Fruit fly (Drosophila melanogaster) whole organism, embryonic: ENCODE data around the gene CG42592.

Experiments used
- Atf6 ChIP-seq: fragments of 200-800 bp; sonication (Bioruptor generic); IDR thresholded peaks from 2 replicates; pipeline ENCODE4 v1.3.6; 2022; ENCODE audit warnings: missing biosample characterization, missing genetic modification characterization
- CG10543 ChIP-seq: fragments of 200-800 bp; sonication (Bioruptor generic); optimal IDR thresholded peaks from 3 replicates; lab custom pipeline; 2017; ENCODE audit warnings: missing biosample characterization, mild to moderate bottlenecking, missing genetic modification characterization, moderate library complexity
- CG16779 ChIP-seq: fragments of 200-800 bp; sonication (Bioruptor generic); IDR thresholded peaks from 2 replicates; pipeline ENCODE4 v1.3.6; 2022; ENCODE audit warnings: missing biosample characterization, missing genetic modification characterization
- CG17186 ChIP-seq: fragments of 200-800 bp; sonication (Bioruptor generic); optimal IDR thresholded peaks from 3 replicates; lab custom pipeline; 2017; ENCODE audit warnings: missing biosample characterization, missing genetic modification reagents, missing genetic modification characterization
- CG17359 ChIP-seq: fragments of 200-800 bp; sonication (Bioruptor generic); optimal IDR thresholded peaks from 3 replicates; lab custom pipeline; 2018; ENCODE audit warnings: missing biosample characterization, mild to moderate bottlenecking, missing genetic modification characterization, moderate library complexity
- CG17612 ChIP-seq: fragments of 200-800 bp; sonication (Bioruptor generic); IDR thresholded peaks from 2 replicates; pipeline ENCODE4 v1.3.6; 2022; ENCODE audit warnings: missing biosample characterization, missing genetic modification characterization
- CG2129 ChIP-seq: fragments of 200-800 bp; sonication (Bioruptor generic); IDR thresholded peaks from 2 replicates; pipeline ENCODE4 v1.3.6; 2022; ENCODE audit warnings: missing biosample characterization, missing genetic modification characterization; ENCODE audit not compliant: partially characterized antibody
- CG2712 ChIP-seq: fragments of 200-800 bp; optimal IDR thresholded peaks from 3 replicates; lab custom pipeline; 2019; ENCODE audit warnings: missing biosample characterization, mild to moderate bottlenecking, missing genetic modification characterization, moderate library complexity
- CG2875 ChIP-seq: fragments of 200-800 bp; sonication (Bioruptor generic); optimal IDR thresholded peaks from 2 replicates; lab custom pipeline; 2017; ENCODE audit warnings: missing biosample characterization, mild to moderate bottlenecking, missing genetic modification characterization, missing genetic modification reagents
- CG2889 ChIP-seq: fragments of 200-800 bp; sonication (Bioruptor generic); IDR thresholded peaks from 3 replicates; pipeline ENCODE4 v1.3.6; 2022; ENCODE audit warnings: missing biosample characterization, missing genetic modification characterization
- CG32532 ChIP-seq: fragments of 200-800 bp; sonication (Bioruptor generic); IDR thresholded peaks from 2 replicates; pipeline ENCODE4 v1.3.6; 2022; ENCODE audit warnings: missing biosample characterization, missing genetic modification characterization
- CG32767 ChIP-seq: fragments of 200-800 bp; sonication (Bioruptor generic); IDR thresholded peaks from 2 replicates; pipeline ENCODE4 v1.3.6; 2022; ENCODE audit warnings: missing biosample characterization, missing genetic modification characterization
- CG4730 ChIP-seq: fragments of 200-800 bp; sonication (Bioruptor generic); IDR thresholded peaks from 2 replicates; pipeline ENCODE4 v1.3.6; 2022; ENCODE audit warnings: missing biosample characterization, missing genetic modification characterization
- CG5245 ChIP-seq: fragments of 200-800 bp; sonication (Bioruptor generic); optimal IDR thresholded peaks from 3 replicates; lab custom pipeline; 2016; ENCODE audit warnings: missing biosample characterization, missing genetic modification characterization
- CG6791 ChIP-seq: fragments of 200-800 bp; sonication (Bioruptor generic); IDR thresholded peaks from 3 replicates; pipeline ENCODE4 v1.3.6; 2022; ENCODE audit warnings: missing biosample characterization, missing genetic modification characterization; ENCODE audit not compliant: partially characterized antibody
- CG7556 ChIP-seq: fragments of 200-800 bp; sonication (Bioruptor generic); optimal IDR thresholded peaks from 2 replicates; lab custom pipeline; 2017; ENCODE audit warnings: missing biosample characterization, mild to moderate bottlenecking, missing genetic modification characterization
- CG8359 ChIP-seq: fragments of 200-800 bp; sonication (Bioruptor generic); optimal IDR thresholded peaks from 2 replicates; lab custom pipeline; 2017; ENCODE audit warnings: missing biosample characterization, mild to moderate bottlenecking, missing genetic modification characterization, borderline replicate concordance
- CG8924 ChIP-seq: fragments of 200-800 bp; optimal IDR thresholded peaks from 3 replicates; lab custom pipeline; 2019; ENCODE audit warnings: missing biosample characterization, mild to moderate bottlenecking, missing genetic modification characterization, moderate library complexity
- D19B ChIP-seq: fragments of 200-800 bp; sonication (Bioruptor generic); optimal IDR thresholded peaks from 2 replicates; lab custom pipeline; 2017; ENCODE audit warnings: missing biosample characterization, mild to moderate bottlenecking, missing genetic modification characterization
- Deaf1 ChIP-seq: fragments of 200-800 bp; optimal IDR thresholded peaks from 3 replicates; lab custom pipeline; 2019; ENCODE audit warnings: missing biosample characterization, mild to moderate bottlenecking, missing genetic modification characterization, moderate library complexity
- Fer3 ChIP-seq: fragments of 200-800 bp; sonication (Bioruptor generic); optimal IDR thresholded peaks from 2 replicates; lab custom pipeline; 2018; ENCODE audit warnings: missing biosample characterization, mild to moderate bottlenecking, missing genetic modification characterization, moderate library complexity
- Hmx ChIP-seq: fragments of 200-800 bp; sonication (Bioruptor generic); optimal IDR thresholded peaks from 2 replicates; lab custom pipeline; 2016; ENCODE audit warnings: missing biosample characterization, missing genetic modification characterization
- Myb ChIP-seq: fragments of 200-800 bp; sonication (Bioruptor generic); optimal IDR thresholded peaks from 2 replicates; lab custom pipeline; 2016; ENCODE audit warnings: missing biosample characterization, missing genetic modification characterization
- Rfx ChIP-seq: fragments of 200-800 bp; sonication (Bioruptor generic); IDR thresholded peaks from 2 replicates; pipeline ENCODE4 v1.3.6; 2022; ENCODE audit warnings: missing biosample characterization, missing genetic modification characterization
- Sox102F ChIP-seq: fragments of 200-800 bp; sonication (Bioruptor generic); optimal IDR thresholded peaks from 2 replicates; lab custom pipeline; 2018; ENCODE audit warnings: missing biosample characterization, mild to moderate bottlenecking, missing genetic modification characterization, moderate library complexity
- Tbp ChIP-seq: fragments of >200 bp; optimal IDR thresholded peaks from 2 replicates; lab custom pipeline; 2018; ENCODE audit warnings: missing biosample characterization, missing genetic modification characterization
- ato ChIP-seq: fragments of 200-800 bp; sonication (Bioruptor generic); IDR thresholded peaks from 2 replicates; pipeline ENCODE4 v1.3.6; 2022; ENCODE audit warnings: missing biosample characterization, missing genetic modification characterization; ENCODE audit not compliant: partially characterized antibody
- da ChIP-seq: fragments of 200-800 bp; sonication (Bioruptor generic); optimal IDR thresholded peaks from 2 replicates; lab custom pipeline; 2016; ENCODE audit warnings: missing biosample characterization, missing genetic modification characterization
- eyg ChIP-seq: fragments of 200-800 bp; sonication (Bioruptor generic); optimal IDR thresholded peaks from 3 replicates; lab custom pipeline; 2016; ENCODE audit warnings: missing biosample characterization, missing genetic modification characterization
- fu2 ChIP-seq: fragments of 200-800 bp; sonication (Bioruptor generic); optimal IDR thresholded peaks from 2 replicates; lab custom pipeline; 2016; ENCODE audit warnings: missing biosample characterization, missing genetic modification characterization
- gro ChIP-seq: fragments of 200-800 bp; sonication (Bioruptor generic); optimal IDR thresholded peaks from 2 replicates; lab custom pipeline; 2016; ENCODE audit warnings: missing biosample characterization, missing genetic modification characterization
- gsb-n ChIP-seq: fragments of 200-800 bp; sonication (Bioruptor generic); optimal IDR thresholded peaks from 3 replicates; lab custom pipeline; 2018; ENCODE audit warnings: missing biosample characterization, mild to moderate bottlenecking, missing genetic modification characterization
- h ChIP-seq: fragments of >200 bp; optimal IDR thresholded peaks from 2 replicates; lab custom pipeline; 2017
- hb ChIP-seq: fragments of 200-800 bp; sonication (Bioruptor generic); IDR thresholded peaks from 3 replicates; pipeline ENCODE4 v1.3.6; 2022; ENCODE audit warnings: missing biosample characterization, missing genetic modification characterization; ENCODE audit not compliant: partially characterized antibody
- hbn ChIP-seq: fragments of 200-800 bp; sonication (Bioruptor generic); IDR thresholded peaks from 2 replicates; pipeline ENCODE4 v1.3.6; 2022; ENCODE audit warnings: missing biosample characterization, missing genetic modification characterization; ENCODE audit not compliant: partially characterized antibody
- hkb ChIP-seq, 2 experiments: fragments of 200-800 bp in 1 of 2; fragments of >200 bp in 1 of 2; sonication (Bioruptor generic) in 1 of 2; IDR thresholded peaks in 1 of 2; optimal IDR thresholded peaks in 1 of 2; 2 replicates each; pipeline versions ENCODE4 v1.3.6 to Lab custom; 2017 to 2022; ENCODE audit warnings: missing biosample characterization in 1 of 2, missing genetic modification characterization in 1 of 2
- nmo ChIP-seq: fragments of 200-800 bp; sonication (Bioruptor generic); optimal IDR thresholded peaks from 2 replicates; lab custom pipeline; 2018; ENCODE audit warnings: missing biosample characterization, mild to moderate bottlenecking, missing genetic modification characterization, moderate library complexity
- p53 ChIP-seq: fragments of 200-800 bp; sonication (Bioruptor generic); optimal IDR thresholded peaks from 2 replicates; lab custom pipeline; 2016; ENCODE audit warnings: missing biosample characterization, missing genetic modification characterization
- pita ChIP-seq: fragments of 200-800 bp; sonication (Bioruptor generic); optimal IDR thresholded peaks from 2 replicates; lab custom pipeline; 2017; ENCODE audit warnings: missing biosample characterization, mild to moderate bottlenecking, missing genetic modification characterization
- pzg ChIP-seq: fragments of 200-800 bp; sonication (Bioruptor generic); optimal IDR thresholded peaks from 3 replicates; lab custom pipeline; 2018; ENCODE audit warnings: missing biosample characterization, mild to moderate bottlenecking, missing genetic modification characterization, moderate library complexity
- sug ChIP-seq: fragments of 200-800 bp; optimal IDR thresholded peaks from 2 replicates; lab custom pipeline; 2019; ENCODE audit warnings: missing biosample characterization, mild to moderate bottlenecking, missing genetic modification characterization, moderate library complexity
- tio ChIP-seq: fragments of 200-800 bp; sonication (Bioruptor generic); optimal IDR thresholded peaks from 2 replicates; lab custom pipeline; 2017; ENCODE audit warnings: missing biosample characterization, missing genetic modification characterization, inconsistent platforms
- tll ChIP-seq, 2 experiments: fragments of 200-800 bp in 1 of 2; fragments of >200 bp in 1 of 2; sonication (Bioruptor generic) in 1 of 2; optimal IDR thresholded peaks; 2 replicates each; lab custom pipeline; 2017 to 2019; ENCODE audit warnings: missing biosample characterization in 2 of 2, missing genetic modification characterization in 2 of 2, mild to moderate bottlenecking in 1 of 2, moderate library complexity in 1 of 2
- twi ChIP-seq: fragments of 200-800 bp; optimal IDR thresholded peaks from 2 replicates; lab custom pipeline; 2019; ENCODE audit warnings: missing biosample characterization, mild to moderate bottlenecking, missing genetic modification characterization, moderate library complexity
- vnd ChIP-seq: fragments of 200-800 bp; sonication (Bioruptor generic); IDR thresholded peaks from 3 replicates; pipeline ENCODE4 v1.3.6; 2022; ENCODE audit warnings: missing biosample characterization, missing genetic modification characterization; ENCODE audit not compliant: partially characterized antibody
- zen ChIP-seq: fragments of 200-800 bp; sonication (Bioruptor generic); optimal IDR thresholded peaks from 3 replicates; lab custom pipeline; 2018; ENCODE audit warnings: missing biosample characterization, mild to moderate bottlenecking, missing genetic modification characterization, moderate library complexity
- zfh1 ChIP-seq: fragments of 200-800 bp; sonication (Bioruptor generic); IDR thresholded peaks from 3 replicates; pipeline ENCODE4 v1.3.6; 2022; ENCODE audit warnings: missing biosample characterization, missing genetic modification characterization

The CG42592 gene

DNA sequence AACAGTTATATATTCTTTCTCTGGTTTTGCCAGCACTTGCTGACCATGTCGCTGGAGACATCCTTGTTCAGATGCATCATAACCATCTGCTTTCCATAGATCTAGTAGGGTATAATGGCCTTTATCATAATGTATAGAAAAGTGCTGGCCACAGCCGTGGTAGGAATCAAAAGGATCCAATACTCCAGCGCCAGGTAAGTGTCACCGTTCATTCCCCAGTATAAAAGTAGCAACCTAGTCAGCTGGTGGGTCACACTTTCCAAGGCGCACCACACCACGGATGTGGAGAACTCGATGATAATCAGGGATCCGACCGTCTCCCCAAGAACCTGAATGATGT is 408 bp downstream of the CG42592 start, which contains the start of gene Prtl99C:
TSS of gene Prtl99C (plus strand) at position 241 of the 340 bp plus-strand sequence.
- TF ChIP-seq CG2129 (no peak), fu2 (no peak), tio (no peak), Myb (GFP tag; lab: Kevin White, UChicago) (no peak), CG17359 (tag; lab: Kevin White, UChicago) (no peak), CG17186 (GFP tag; lab: Kevin White, UChicago) (no peak), Deaf1 (tag; lab: Kevin White, UChicago) (no peak), eyg (GFP tag; lab: Kevin White, UChicago) (no peak), gsb-n (tag; lab: Kevin White, UChicago) (no peak), twi (tag; lab: Kevin White, UChicago) (no peak), Hmx (GFP tag; lab: Kevin White, UChicago) (no peak), Fer3 (tag; lab: Kevin White, UChicago) (no peak), ato (GFP tag; lab: Robert Waterston, UW) (no peak), CG7556 (no peak), p53 (GFP tag; lab: Kevin White, UChicago) (no peak), pita (GFP tag; lab: Kevin White, UChicago) (no peak), h (lab: Kevin White, UChicago) (no peak), Sox102F (GFP tag; lab: Kevin White, UChicago) (no peak), nmo (GFP tag; lab: Kevin White, UChicago) (no peak)

DNA sequence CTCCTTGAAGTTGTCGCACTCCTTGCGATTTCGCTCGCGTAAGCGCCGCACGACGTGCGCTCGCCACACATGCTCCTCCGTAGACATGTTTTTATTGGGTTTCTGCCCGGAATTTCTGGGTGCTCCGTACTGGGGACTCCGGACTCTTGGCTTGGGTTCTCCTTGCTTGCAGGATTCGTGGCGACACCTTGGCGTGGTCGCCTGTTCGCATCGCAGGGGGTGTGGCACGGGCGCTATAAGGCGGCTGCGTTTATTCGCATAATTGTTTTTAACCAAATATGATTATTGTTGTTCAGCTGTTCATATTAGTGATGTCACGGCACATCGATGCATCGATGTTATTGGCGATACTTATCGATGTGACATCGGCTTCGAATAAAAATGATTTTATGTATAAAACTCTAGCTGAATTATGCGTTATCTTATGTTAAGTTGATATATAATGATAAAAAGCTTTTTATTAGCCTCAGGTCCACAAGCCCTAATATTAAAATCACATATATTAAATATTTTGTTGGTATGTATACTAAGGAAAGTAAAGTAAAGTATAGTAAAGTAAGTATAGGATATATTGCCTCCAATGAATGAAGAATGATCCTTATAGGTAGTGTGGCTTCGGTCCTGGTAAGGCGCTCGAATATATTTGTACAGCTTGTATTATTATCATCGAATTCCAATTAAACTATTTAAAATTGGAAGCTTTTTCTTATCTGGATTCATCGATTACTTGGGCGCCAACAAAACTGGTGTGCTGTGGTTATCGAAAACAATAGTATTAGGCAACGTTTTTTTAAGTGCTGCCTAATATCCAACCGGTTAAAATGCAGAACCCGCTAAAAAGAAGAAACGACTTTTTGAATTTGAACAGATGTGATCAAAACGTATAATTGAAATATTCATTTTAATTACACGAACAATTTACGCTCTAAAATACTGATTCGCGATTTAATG is 1.1 kb downstream of the CG42592 start, which contains the start of gene Atg16:
TSS of gene Atg16 (minus strand) at position 343 of the 951 bp plus-strand sequence.
- peak; percentile 94 for TF ChIP-seq vnd (GFP tag; lab: Robert Waterston, UW)
- no peak for TF ChIP-seq CG16779 (GFP tag; lab: Robert Waterston, UW)
- peak; percentile 76 for TF ChIP-seq hbn
- TF ChIP-seq D19B = no peak
- no peak for TF ChIP-seq CG17612
- no peak for TF ChIP-seq Tbp
- no peak for TF ChIP-seq hkb (optimal IDR thresholded peaks at IDR 0.05; lab: Kevin White, UChicago)
- no peak for TF ChIP-seq hkb (GFP tag; IDR thresholded peaks at IDR 0.05; lab: Robert Waterston, UW)
- peak; percentile 96 for TF ChIP-seq CG6791 (GFP tag; lab: Robert Waterston, UW)
- no peak for TF ChIP-seq CG32532 (GFP tag; lab: Robert Waterston, UW)
- TF ChIP-seq CG32767 = no peak
- no peak for TF ChIP-seq CG4730 (GFP tag; lab: Robert Waterston, UW)
- no peak for TF ChIP-seq zfh1 (GFP tag; lab: Robert Waterston, UW)
- no peak for TF ChIP-seq CG5245 (GFP tag; lab: Kevin White, UChicago)
- no peak for TF ChIP-seq CG2889 (GFP tag; lab: Robert Waterston, UW)
- TF ChIP-seq eyg (GFP tag; lab: Kevin White, UChicago) = no peak
- peak; percentile 38 for TF ChIP-seq pzg (GFP tag; lab: Kevin White, UChicago)
- TF ChIP-seq CG2129 = peak; percentile 85
- no peak for TF ChIP-seq da
- TF ChIP-seq CG2875 (GFP tag; lab: Kevin White, UChicago) = no peak
- TF ChIP-seq hb (GFP tag; lab: Robert Waterston, UW) = peak; percentile 94
- peak; percentile 81 for TF ChIP-seq zen
- TF ChIP-seq gro = no peak
- no peak for TF ChIP-seq CG8359 (GFP tag; lab: Kevin White, UChicago)
- peak; percentile 39; the same call in 1 of the 2 replicates for TF ChIP-seq Rfx (GFP tag; lab: Robert Waterston, UW)
- no peak for TF ChIP-seq sug
- no peak for TF ChIP-seq CG2712
- no peak for TF ChIP-seq tll (GFP tag; optimal IDR thresholded peaks at IDR 0.05; lab: Kevin White, UChicago)
- peak; percentile 17 for TF ChIP-seq CG8924 (tag; lab: Kevin White, UChicago)
- TF ChIP-seq Atf6 (GFP tag; lab: Robert Waterston, UW) = no peak
- no peak for TF ChIP-seq CG10543 (GFP tag; lab: Kevin White, UChicago)
